Fruit fly (Drosophila melanogaster): ENCODE data around the gene Zcchc7.

DNA sequence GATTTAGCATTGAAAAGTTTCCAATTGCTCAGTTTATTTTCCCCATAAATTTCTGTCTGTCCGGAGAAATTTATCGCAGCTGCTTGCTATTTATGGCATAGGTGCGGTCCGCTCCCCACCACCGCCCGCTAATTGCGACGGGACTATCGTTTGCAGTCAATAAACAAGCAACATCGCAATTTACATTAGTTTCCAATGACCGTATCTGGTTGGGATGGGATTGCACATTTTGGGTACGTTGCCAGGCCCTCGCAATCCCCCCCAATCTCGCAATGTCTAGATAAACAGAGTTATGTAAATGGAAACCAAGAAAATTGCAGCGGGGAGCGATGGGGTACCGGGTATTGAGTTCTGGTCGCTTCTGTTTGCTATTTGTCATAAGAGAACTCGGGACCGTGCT is 40.6 kb upstream of the Zcchc7 start, which contains the start of gene nudC:
- TF ChIP-seq CTCF (optimal IDR thresholded peaks at IDR 0.05) (no peak), CG8478 (optimal IDR thresholded peaks at IDR 0.05) (no peak)

Measured in S2 (cell line).